Worm (Caenorhabditis elegans): ENCODE results near the gene C01G12.13.

DNA sequence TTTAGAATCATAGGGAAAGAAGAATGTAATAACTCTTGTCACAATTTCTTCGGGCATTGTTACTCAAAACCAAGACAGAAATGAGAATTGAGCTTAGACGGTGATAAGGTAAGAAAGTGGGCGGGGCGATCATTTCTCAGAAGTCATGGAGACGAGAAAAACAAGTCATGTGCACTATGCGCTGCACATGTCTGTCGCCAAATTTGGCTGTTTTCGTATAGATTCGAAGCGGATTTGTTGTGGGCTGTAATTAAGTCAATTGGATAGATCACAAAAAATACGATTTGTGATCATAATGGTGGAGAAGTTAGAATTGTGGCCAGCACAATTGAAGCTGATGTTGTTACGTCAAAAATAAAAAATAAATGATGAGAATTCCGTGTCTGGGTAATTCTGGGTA lies 15.2 kb downstream of the C01G12.13 start, which contains the start of gene C01G12.7:
- no peak for TF ChIP-seq unc-39 (tag; optimal IDR thresholded peaks at IDR 0.05)
- no peak for TF ChIP-seq nhr-237 (tag; optimal IDR thresholded peaks at IDR 0.05)
- no peak for TF ChIP-seq egl-27 (tag; optimal IDR thresholded peaks at IDR 0.05)
- TF ChIP-seq dmd-4 (tag; optimal IDR thresholded peaks at IDR 0.05) = no peak
- no peak for TF ChIP-seq ama-1 (optimal IDR thresholded peaks at IDR 0.05)
- TF ChIP-seq nhr-6 (tag; optimal IDR thresholded peaks at IDR 0.05) = no peak
- TF ChIP-seq ztf-11 (tag; optimal IDR thresholded peaks at IDR 0.05) = no peak

Data from whole organism, L2 larva.